Worm (Caenorhabditis elegans) whole organism, L4 larva: ENCODE data around the gene grl-17.

Experiments
- Y5F2A.4 ChIP-seq: fragments of 200-800 bp; sonication (Bioruptor generic); optimal IDR thresholded peaks from 2 replicates; lab custom pipeline; 2018; ENCODE audit warnings: mild to moderate bottlenecking, missing genetic modification characterization, missing compliant biosample characterization
- ZK546.5 ChIP-seq, 2 experiments: sonication (generic microtip); optimal IDR thresholded peaks; 2 replicates each; lab custom pipeline; 2017; ENCODE audit warnings: missing biosample characterization in 2 of 2, missing genetic modification characterization in 2 of 2
- ceh-82 ChIP-seq: sonication (generic microtip); optimal IDR thresholded peaks from 2 replicates; lab custom pipeline; 2017; ENCODE audit warnings: missing biosample characterization, missing genetic modification characterization
- ces-1 ChIP-seq: fragments of 150-350 bp; sonication (generic microtip); optimal IDR thresholded peaks from 4 replicates; lab custom pipeline; 2014; ENCODE audit warnings: missing biosample characterization, missing genetic modification reagents, missing genetic modification characterization
- lin-15B ChIP-seq: fragments of 150-350 bp; sonication (generic microtip); optimal IDR thresholded peaks from 3 replicates; lab custom pipeline; 2014; ENCODE audit warnings: missing biosample characterization, missing genetic modification characterization
- lin-39 ChIP-seq: fragments of 150-350 bp; optimal IDR thresholded peaks from 2 replicates; lab custom pipeline; 2014; ENCODE audit warnings: missing biosample characterization, missing genetic modification reagents, missing genetic modification characterization
- lsy-2 ChIP-seq, 2 experiments: fragments of 150-350 bp in 1 of 2; sonication (generic microtip) in 1 of 2; optimal IDR thresholded peaks; 2 replicates each; lab custom pipeline; 2014 to 2017; ENCODE audit warnings: missing biosample characterization in 2 of 2, missing genetic modification characterization in 2 of 2
- mep-1 ChIP-seq: fragments of 150-350 bp; sonication (generic microtip); optimal IDR thresholded peaks from 3 replicates; lab custom pipeline; 2014; ENCODE audit warnings: missing biosample characterization, missing genetic modification characterization
- nhr-76 ChIP-seq: fragments of 150-350 bp; optimal IDR thresholded peaks from 2 replicates; lab custom pipeline; 2014; ENCODE audit warnings: missing biosample characterization, missing genetic modification characterization
- pqm-1 ChIP-seq: sonication (generic microtip); optimal IDR thresholded peaks from 2 replicates; lab custom pipeline; 2017; ENCODE audit warnings: missing biosample characterization, missing genetic modification characterization
- snpc-4 ChIP-seq: fragments of 150-350 bp; optimal IDR thresholded peaks from 2 replicates; lab custom pipeline; 2014; ENCODE audit warnings: missing biosample characterization, missing genetic modification characterization
- tag-97 ChIP-seq: fragments of 200-800 bp; sonication (Bioruptor generic); IDR thresholded peaks from 2 replicates; pipeline ENCODE4 v1.3.6; 2022; ENCODE audit warnings: missing genetic modification characterization, missing compliant biosample characterization
- unc-62 ChIP-seq, 3 experiments: fragments of 150-350 bp in 1 of 3; sonication (generic microtip); optimal IDR thresholded peaks in 2 of 3; peaks in 1 of 3; 1 replicate in 1 of 3; 2 replicates in 2 of 3; lab custom pipeline; 2014 to 2017; ENCODE audit warnings: missing biosample characterization in 3 of 3, missing genetic modification characterization in 3 of 3, missing genetic modification reagents in 3 of 3, missing genotype in 1 of 3
- ztf-11 ChIP-seq: fragments of 150-350 bp; optimal IDR thresholded peaks from 2 replicates; lab custom pipeline; 2014; ENCODE audit warnings: missing biosample characterization, missing genetic modification characterization

ce11 chrV:13609806-13610205 is 46.1 kb upstream of the grl-17 start:
- TF ChIP-seq lsy-2 (tag; optimal IDR thresholded peaks at IDR 0.05; lab: Kevin White, UChicago) (no peak), nhr-76 (no peak), ceh-82 (tag; lab: Kevin White, UChicago) (no peak), lin-39 (tag; lab: Kevin White, UChicago) (no peak), snpc-4 (tag; lab: Kevin White, UChicago) (no peak), mep-1 (tag; lab: Kevin White, UChicago) (no peak), pqm-1 (tag; lab: Kevin White, UChicago) (no peak), ZK546.5 (tag; optimal IDR thresholded peaks at IDR 0.05; lab: Kevin White, UChicago) (no peak), lin-15B (tag; lab: Kevin White, UChicago) (no peak), Y5F2A.4 (GFP tag; lab: Kevin White, UChicago) (no peak), ces-1 (GFP tag; lab: Kevin White, UChicago) (no peak), tag-97 (no peak), ztf-11 (tag; lab: Kevin White, UChicago) (no peak), unc-62 (GFP tag; optimal IDR thresholded peaks at IDR 0.05 in 1 of 2; lab: Kevin White, UChicago) (no peak), unc-62 (tag; optimal IDR thresholded peaks at IDR 0.05; lab: Kevin White, UChicago) (no peak)
